Fruit fly (Drosophila melanogaster): ENCODE measurements around the gene Mrm2.
A peak's percentile ranks its signal among the peaks of the same experiment; 100 is the strongest.

Gene Mrm2

dm6 chr3R:19879470-19880052, 18.2 kb downstream of the Mrm2 start, which contains the start of gene Ask1:
Gene Ask1 (plus strand): TSS chr3R:19879719.
- no peak for TF ChIP-seq Dif (GFP tag; optimal IDR thresholded peaks at IDR 0.05; ENCODE audit: partially characterized antibody)
- peak; percentile 12 for TF ChIP-seq sage (GFP tag; optimal IDR thresholded peaks at IDR 0.05)
- TF ChIP-seq Rel (GFP tag; optimal IDR thresholded peaks at IDR 0.05): no peak
- peak; percentile 34 for TF ChIP-seq Rel (tag; optimal IDR thresholded peaks at IDR 0.05)

dm6 chr3R:19880431-19880939, 19.1 kb downstream of the Mrm2 start:
- TF ChIP-seq ey (GFP tag; optimal IDR thresholded peaks at IDR 0.05): peak; percentile 74
- TF ChIP-seq rgr (GFP tag; optimal IDR thresholded peaks at IDR 0.05): peak; percentile 73
- TF ChIP-seq dl (GFP tag; optimal IDR thresholded peaks at IDR 0.05; ENCODE audit: insufficient read depth in 1 of 2, partially characterized antibody in 2 of 2): no peak
- TF ChIP-seq OdsH (GFP tag; optimal IDR thresholded peaks at IDR 0.05): peak; percentile 69
- no peak for TF ChIP-seq Myc (optimal IDR thresholded peaks at IDR 0.05)
- TF ChIP-seq Vsx2 (GFP tag; optimal IDR thresholded peaks at IDR 0.05; ENCODE audit: partially characterized antibody): no peak
- TF ChIP-seq dmrt93B (GFP tag; optimal IDR thresholded peaks at IDR 0.05): peak; percentile 48
- peak; percentile 17 for TF ChIP-seq psq (GFP tag; optimal IDR thresholded peaks at IDR 0.05)
- peak; percentile 66 for TF ChIP-seq br (GFP tag; optimal IDR thresholded peaks at IDR 0.05)
- no peak for TF ChIP-seq sv (GFP tag; optimal IDR thresholded peaks at IDR 0.05)
- TF ChIP-seq Sp1 (GFP tag; optimal IDR thresholded peaks at IDR 0.05): peak; percentile 68
- TF ChIP-seq fru (GFP tag; optimal IDR thresholded peaks at IDR 0.05): peak; percentile 67
- TF ChIP-seq HLH106 (tag; optimal IDR thresholded peaks at IDR 0.05): peak; percentile 67
- peak; percentile 52 for TF ChIP-seq Rel (GFP tag; optimal IDR thresholded peaks at IDR 0.05)
- peak; percentile 39 for TF ChIP-seq Rel (tag; optimal IDR thresholded peaks at IDR 0.05)
- peak; percentile 80 for TF ChIP-seq h (GFP tag; optimal IDR thresholded peaks at IDR 0.05)
- TF ChIP-seq Abd-B (GFP tag; optimal IDR thresholded peaks at IDR 0.05): no peak
- TF ChIP-seq foxo (GFP tag; optimal IDR thresholded peaks at IDR 0.05): peak; percentile 60 to 79
- no peak for TF ChIP-seq N (GFP tag; optimal IDR thresholded peaks at IDR 0.05)
- TF ChIP-seq pan (optimal IDR thresholded peaks at IDR 0.05): no peak
- TF ChIP-seq CG9705 (GFP tag; optimal IDR thresholded peaks at IDR 0.05): peak; percentile 40

- TF ChIP-seq Hr83 (GFP tag; optimal IDR thresholded peaks at IDR 0.05; ENCODE audit: poor library complexity, severe bottlenecking) (no peak), Myc (optimal IDR thresholded peaks at IDR 0.05) (no peak), lola (GFP tag; optimal IDR thresholded peaks at IDR 0.05) (no peak), usp (GFP tag; optimal IDR thresholded peaks at IDR 0.05) (no peak), GATAd (GFP tag; optimal IDR thresholded peaks at IDR 0.05) (no peak), fru (GFP tag; optimal IDR thresholded peaks at IDR 0.05) (no peak), br (GFP tag; optimal IDR thresholded peaks at IDR 0.05) (no peak), Mio (GFP tag; optimal IDR thresholded peaks at IDR 0.05) (no peak), pan (optimal IDR thresholded peaks at IDR 0.05) (no peak), jim (GFP tag; optimal IDR thresholded peaks at IDR 0.05) (no peak), Abd-B (GFP tag; optimal IDR thresholded peaks at IDR 0.05) (no peak), Jra (GFP tag; optimal IDR thresholded peaks at IDR 0.05) (no peak), Hr78 (GFP tag; optimal IDR thresholded peaks at IDR 0.05) (no peak), CG32264 (GFP tag; optimal IDR thresholded peaks at IDR 0.05) (no peak)
Observed at dm6 chr3R:19888156-19888784, 26.9 kb downstream of the Mrm2 start, which contains the start of gene ninaE. Gene ninaE (minus strand): TSS chr3R:19888206.

DNA sequence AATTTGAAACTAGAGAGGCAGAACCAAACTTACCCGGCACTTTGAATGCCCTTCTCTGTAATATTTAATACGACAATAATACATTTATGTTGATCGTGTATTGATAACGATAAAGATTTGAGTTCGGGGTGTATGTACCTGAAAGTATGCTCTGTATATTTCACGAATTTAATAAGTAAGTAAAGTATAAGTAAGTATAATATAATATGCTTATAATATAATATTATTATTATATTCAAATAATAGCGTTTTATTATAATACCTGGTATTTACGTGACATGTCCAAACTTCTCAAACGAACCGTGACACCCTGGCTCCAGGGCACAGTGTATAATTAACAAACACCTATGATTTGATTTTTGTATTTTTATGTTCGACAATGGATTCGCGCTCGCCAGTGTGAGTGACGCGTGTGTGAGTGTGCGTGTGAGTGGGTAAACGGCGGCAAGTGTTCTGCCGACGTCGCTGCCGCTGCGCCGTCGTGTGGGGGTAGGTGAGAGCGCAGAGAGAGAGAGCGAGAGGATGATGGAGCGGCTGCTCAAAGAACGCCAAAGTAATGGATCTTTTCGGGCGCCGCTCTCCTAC, 28.3 kb downstream of the Mrm2 start:
- TF ChIP-seq dl (GFP tag; optimal IDR thresholded peaks at IDR 0.05; ENCODE audit: insufficient read depth in 1 of 2, partially characterized antibody in 2 of 2) (peak; percentile 56 to 70), fru (GFP tag; optimal IDR thresholded peaks at IDR 0.05) (peak; percentile 13), sv (GFP tag; optimal IDR thresholded peaks at IDR 0.05) (no peak), Dif (GFP tag; optimal IDR thresholded peaks at IDR 0.05; ENCODE audit: partially characterized antibody) (peak; percentile 78), Hr78 (GFP tag; optimal IDR thresholded peaks at IDR 0.05) (no peak), pan (optimal IDR thresholded peaks at IDR 0.05) (no peak)
